Fruit fly (Drosophila melanogaster) whole organism, embryonic: Measurements from ENCODE around the gene CG14984.
A peak's percentile ranks its signal among the peaks of the same experiment; 100 is the strongest.

ENCODE experiments used
- Aef1 ChIP-seq: fragments of 200-800 bp; sonication (Bioruptor generic); IDR thresholded peaks from 3 replicates; pipeline ENCODE4 v1.3.6; 2022; ENCODE audit warnings: missing biosample characterization, missing genetic modification characterization
- B-H1 ChIP-seq: fragments of 200-800 bp; sonication (Bioruptor generic); IDR thresholded peaks from 3 replicates; pipeline ENCODE4 v1.3.6; 2022; ENCODE audit warnings: missing biosample characterization, missing genetic modification characterization
- Bteb2 ChIP-seq: fragments of 200-800 bp; sonication (Bioruptor generic); optimal IDR thresholded peaks from 2 replicates; lab custom pipeline; 2016; ENCODE audit warnings: missing biosample characterization, missing genetic modification characterization
- CG10147 ChIP-seq: fragments of 200-800 bp; sonication (Bioruptor generic); optimal IDR thresholded peaks from 2 replicates; lab custom pipeline; 2019; ENCODE audit warnings: missing biosample characterization, mild to moderate bottlenecking, missing genetic modification characterization, moderate library complexity
- CG10654 ChIP-seq: fragments of 200-800 bp; sonication (Bioruptor generic); optimal IDR thresholded peaks from 2 replicates; lab custom pipeline; 2016; ENCODE audit warnings: missing biosample characterization, missing genetic modification characterization
- CG11696 ChIP-seq: fragments of 200-800 bp; sonication (Bioruptor generic); IDR thresholded peaks from 2 replicates; pipeline ENCODE4 v1.3.6; 2022; ENCODE audit warnings: missing biosample characterization, missing genetic modification characterization
- CG13296 ChIP-seq: fragments of 200-800 bp; sonication (Bioruptor generic); optimal IDR thresholded peaks from 3 replicates; lab custom pipeline; 2018; ENCODE audit warnings: missing biosample characterization, mild to moderate bottlenecking, missing genetic modification characterization
- CG14441 ChIP-seq: fragments of 200-800 bp; sonication (Bioruptor generic); IDR thresholded peaks from 2 replicates; pipeline ENCODE4 v1.3.6; 2022; ENCODE audit warnings: missing biosample characterization, missing genetic modification characterization
- CG1647 ChIP-seq: fragments of 200-800 bp; sonication (Bioruptor generic); optimal IDR thresholded peaks from 3 replicates; lab custom pipeline; 2016; ENCODE audit warnings: missing biosample characterization, missing genetic modification characterization
- CG17359 ChIP-seq: fragments of 200-800 bp; sonication (Bioruptor generic); optimal IDR thresholded peaks from 3 replicates; lab custom pipeline; 2018; ENCODE audit warnings: missing biosample characterization, mild to moderate bottlenecking, missing genetic modification characterization, moderate library complexity
- CG18011 ChIP-seq: fragments of 200-800 bp; sonication (Bioruptor generic); optimal IDR thresholded peaks from 2 replicates; lab custom pipeline; 2017; ENCODE audit warnings: missing biosample characterization, missing genetic modification characterization, mild to moderate bottlenecking, moderate library complexity, missing genotype
- CG18599 ChIP-seq: fragments of 200-800 bp; sonication (Bioruptor generic); optimal IDR thresholded peaks from 3 replicates; lab custom pipeline; 2017; ENCODE audit warnings: missing biosample characterization, missing genetic modification characterization, mild to moderate bottlenecking, moderate library complexity, missing genetic modification reagents
- CG3847 ChIP-seq: fragments of 200-800 bp; sonication (Bioruptor generic); IDR thresholded peaks from 2 replicates; pipeline ENCODE4 v1.3.6; 2022; ENCODE audit warnings: missing biosample characterization, missing genetic modification characterization
- CG4730 ChIP-seq: fragments of 200-800 bp; sonication (Bioruptor generic); IDR thresholded peaks from 2 replicates; pipeline ENCODE4 v1.3.6; 2022; ENCODE audit warnings: missing biosample characterization, missing genetic modification characterization
- CG6813 ChIP-seq: fragments of 200-800 bp; sonication (Bioruptor generic); optimal IDR thresholded peaks from 2 replicates; lab custom pipeline; 2017; ENCODE audit warnings: missing biosample characterization, missing genetic modification characterization, mild to moderate bottlenecking, moderate library complexity, missing genetic modification reagents
- CG8359 ChIP-seq: fragments of 200-800 bp; sonication (Bioruptor generic); optimal IDR thresholded peaks from 2 replicates; lab custom pipeline; 2017; ENCODE audit warnings: missing biosample characterization, mild to moderate bottlenecking, missing genetic modification characterization, borderline replicate concordance
- CG8478 ChIP-seq: fragments of >200 bp; optimal IDR thresholded peaks from 2 replicates; lab custom pipeline; 2018
- CG8765 ChIP-seq: fragments of 200-800 bp; sonication (Bioruptor generic); IDR thresholded peaks from 2 replicates; pipeline ENCODE4 v1.3.6; 2022; ENCODE audit warnings: missing biosample characterization, missing genetic modification characterization
- CG8944 ChIP-seq: fragments of 200-800 bp; sonication (Bioruptor generic); optimal IDR thresholded peaks from 3 replicates; lab custom pipeline; 2016; ENCODE audit warnings: missing biosample characterization, missing genetic modification characterization
- CG9215 ChIP-seq: fragments of 200-800 bp; sonication (Bioruptor generic); IDR thresholded peaks from 2 replicates; pipeline ENCODE4 v1.3.6; 2022; ENCODE audit warnings: missing biosample characterization, missing genetic modification characterization
- CG9932 ChIP-seq: fragments of 200-800 bp; sonication (Bioruptor generic); IDR thresholded peaks from 2 replicates; pipeline ENCODE4 v1.3.6; 2022; ENCODE audit warnings: missing biosample characterization, missing genetic modification characterization
- D ChIP-seq, 2 experiments: fragments of 200-800 bp in 1 of 2; fragments of >200 bp in 1 of 2; sonication (Bioruptor generic) in 1 of 2; optimal IDR thresholded peaks; 2 replicates in 1 of 2; 3 replicates in 1 of 2; lab custom pipeline; 2017; ENCODE audit warnings: mild to moderate bottlenecking in 1 of 2, missing biosample characterization in 1 of 2, missing genetic modification characterization in 1 of 2, missing genetic modification reagents in 1 of 2
- D19B ChIP-seq: fragments of 200-800 bp; sonication (Bioruptor generic); optimal IDR thresholded peaks from 2 replicates; lab custom pipeline; 2017; ENCODE audit warnings: missing biosample characterization, mild to moderate bottlenecking, missing genetic modification characterization
- Dad ChIP-seq: fragments of 200-800 bp; sonication (Bioruptor generic); optimal IDR thresholded peaks from 3 replicates; lab custom pipeline; 2016; ENCODE audit warnings: missing biosample characterization, missing genetic modification characterization
- Dref ChIP-seq: fragments of 200-800 bp; sonication (Bioruptor generic); IDR thresholded peaks from 2 replicates; pipeline ENCODE4 v1.3.6; 2022; ENCODE audit warnings: missing biosample characterization, missing genetic modification characterization
- Fer1 ChIP-seq: fragments of 200-800 bp; sonication (Bioruptor generic); optimal IDR thresholded peaks from 2 replicates; lab custom pipeline; 2017; ENCODE audit warnings: missing biosample characterization, mild to moderate bottlenecking, missing genetic modification characterization
- Fer2 ChIP-seq: fragments of 200-800 bp; sonication (Bioruptor generic); optimal IDR thresholded peaks from 2 replicates; lab custom pipeline; 2018; ENCODE audit warnings: missing biosample characterization, mild to moderate bottlenecking, missing genetic modification characterization, moderate library complexity
- Gsc ChIP-seq: fragments of 200-800 bp; sonication (Bioruptor generic); IDR thresholded peaks from 2 replicates; pipeline ENCODE4 v1.3.6; 2022; ENCODE audit warnings: missing biosample characterization, missing genetic modification characterization
- Mrtf ChIP-seq: fragments of 200-800 bp; sonication (Bioruptor generic); IDR thresholded peaks from 3 replicates; pipeline ENCODE4 v1.3.6; 2022; ENCODE audit warnings: missing biosample characterization, missing genetic modification characterization
- NC2β ChIP-seq: fragments of 200-800 bp; sonication (Bioruptor generic); optimal IDR thresholded peaks from 2 replicates; lab custom pipeline; 2016; ENCODE audit warnings: missing biosample characterization, missing genetic modification characterization
- NK7.1 ChIP-seq: fragments of 200-800 bp; sonication (Bioruptor generic); optimal IDR thresholded peaks from 3 replicates; lab custom pipeline; 2016; ENCODE audit warnings: missing biosample characterization, missing genetic modification characterization
- Opbp ChIP-seq: fragments of 200-800 bp; sonication (Bioruptor generic); IDR thresholded peaks from 3 replicates; pipeline ENCODE4 v1.3.6; 2022; ENCODE audit warnings: missing biosample characterization, missing genetic modification characterization; ENCODE audit not compliant: partially characterized antibody
- Trl ChIP-seq, 3 experiments: fragments of >200 bp in 2 of 3; fragments of 200-800 bp in 1 of 3; sonication (Bioruptor generic) in 1 of 3; optimal IDR thresholded peaks; 2 replicates in 1 of 3; 3 replicates in 2 of 3; lab custom pipeline; 2016 to 2017; ENCODE audit warnings: missing biosample characterization in 1 of 3, missing genetic modification characterization in 1 of 3
- al ChIP-seq: fragments of 200-800 bp; sonication (Bioruptor generic); IDR thresholded peaks from 2 replicates; pipeline ENCODE4 v1.3.6; 2022; ENCODE audit warnings: missing biosample characterization, missing genetic modification characterization
- cas ChIP-seq: fragments of 200-800 bp; sonication (Bioruptor generic); IDR thresholded peaks from 2 replicates; pipeline ENCODE4 v1.3.6; 2022; ENCODE audit warnings: missing biosample characterization, missing genetic modification characterization
- esg ChIP-seq: fragments of 200-800 bp; sonication (Bioruptor generic); conservative IDR thresholded peaks from 2 replicates; pipeline ENCODE4 v1.3.6; 2022; ENCODE audit warnings: missing biosample characterization, missing genetic modification characterization
- gcm ChIP-seq: fragments of 200-800 bp; sonication (Bioruptor generic); optimal IDR thresholded peaks from 2 replicates; lab custom pipeline; 2019; ENCODE audit warnings: missing biosample characterization, mild to moderate bottlenecking, missing genetic modification characterization, moderate library complexity
- gem ChIP-seq: fragments of 200-800 bp; sonication (Bioruptor generic); optimal IDR thresholded peaks from 2 replicates; lab custom pipeline; 2019; ENCODE audit warnings: missing biosample characterization, mild to moderate bottlenecking, missing genetic modification characterization, moderate library complexity
- klu ChIP-seq: fragments of 200-800 bp; sonication (Bioruptor generic); IDR thresholded peaks from 2 replicates; pipeline ENCODE4 v1.3.6; 2022; ENCODE audit warnings: missing biosample characterization, missing genetic modification characterization
- knrl ChIP-seq: fragments of 200-800 bp; sonication (Bioruptor generic); IDR thresholded peaks from 3 replicates; pipeline ENCODE4 v1.3.6; 2022; ENCODE audit warnings: missing biosample characterization, missing genetic modification characterization; ENCODE audit not compliant: partially characterized antibody
- lmd ChIP-seq: fragments of 200-800 bp; sonication (Bioruptor generic); IDR thresholded peaks from 2 replicates; pipeline ENCODE4 v1.3.6; 2022; ENCODE audit warnings: missing biosample characterization, missing genetic modification characterization
- mam ChIP-seq: fragments of 200-800 bp; sonication (Bioruptor generic); optimal IDR thresholded peaks from 3 replicates; lab custom pipeline; 2016; ENCODE audit warnings: missing biosample characterization, missing genetic modification characterization
- pho ChIP-seq: fragments of 200-800 bp; sonication (Bioruptor generic); optimal IDR thresholded peaks from 2 replicates; lab custom pipeline; 2016; ENCODE audit warnings: missing biosample characterization, missing genetic modification characterization
- ranshi ChIP-seq: fragments of 200-800 bp; sonication (Bioruptor generic); IDR thresholded peaks from 2 replicates; pipeline ENCODE4 v1.3.6; 2022; ENCODE audit warnings: missing biosample characterization, missing genetic modification characterization
- row ChIP-seq: fragments of 200-800 bp; sonication (Bioruptor generic); IDR thresholded peaks from 3 replicates; pipeline ENCODE4 v1.3.6; 2022; ENCODE audit warnings: missing biosample characterization, missing genetic modification characterization
- salm ChIP-seq: fragments of 200-800 bp; sonication (Bioruptor generic); optimal IDR thresholded peaks from 2 replicates; lab custom pipeline; 2018; ENCODE audit warnings: missing biosample characterization, mild to moderate bottlenecking, missing genetic modification characterization
- slp2 ChIP-seq: fragments of 200-800 bp; sonication (Bioruptor generic); optimal IDR thresholded peaks from 2 replicates; lab custom pipeline; 2016; ENCODE audit warnings: missing biosample characterization, missing genetic modification characterization
- tgo ChIP-seq: fragments of 200-800 bp; sonication (Bioruptor generic); IDR thresholded peaks from 3 replicates; pipeline ENCODE4 v1.3.6; 2022; ENCODE audit warnings: missing biosample characterization, missing genetic modification characterization
- wek ChIP-seq: fragments of 200-800 bp; sonication (Bioruptor generic); optimal IDR thresholded peaks from 3 replicates; lab custom pipeline; 2018; ENCODE audit warnings: missing biosample characterization, mild to moderate bottlenecking, missing genetic modification characterization, moderate library complexity
- zen ChIP-seq: fragments of 200-800 bp; sonication (Bioruptor generic); optimal IDR thresholded peaks from 3 replicates; lab custom pipeline; 2018; ENCODE audit warnings: missing biosample characterization, mild to moderate bottlenecking, missing genetic modification characterization, moderate library complexity

The CG14984 gene

dm6 chr3L:3970372-3971031 lies 18.2 kb upstream of the CG14984 start (continued):
- TF ChIP-seq mam (GFP tag; lab: Kevin White, UChicago), result peak; percentile 50
- no peak for TF ChIP-seq Opbp (GFP tag; lab: Robert Waterston, UW)
- peak; percentile 44; the same call in 1 of the 2 replicates for TF ChIP-seq lmd (GFP tag; lab: Robert Waterston, UW)
- TF ChIP-seq Fer2 (tag; lab: Kevin White, UChicago), result no peak
- TF ChIP-seq CG8478 (lab: Kevin White, UChicago), result no peak
- TF ChIP-seq gcm, result no peak
- TF ChIP-seq row, result peak; percentile 79
- no peak for TF ChIP-seq Dad (GFP tag; lab: Kevin White, UChicago)
- TF ChIP-seq B-H1, result no peak
- peak; percentile 53 for TF ChIP-seq Fer1 (GFP tag; lab: Kevin White, UChicago)
- peak; percentile 43 for TF ChIP-seq CG17359 (tag; lab: Kevin White, UChicago)
- 0 out of 3 replicates have a peak, but pooled peaks have one; percentile 19 for TF ChIP-seq Aef1 (GFP tag; lab: Robert Waterston, UW)
- no peak for TF ChIP-seq wek (GFP tag; lab: Kevin White, UChicago)
- TF ChIP-seq CG6813 (GFP tag; lab: Kevin White, UChicago), result no peak
- TF ChIP-seq CG1647 (GFP tag; lab: Kevin White, UChicago), result no peak
- peak; percentile 26; the same call in 2 of the 3 replicates for TF ChIP-seq tgo (GFP tag; lab: Robert Waterston, UW)
- no peak for TF ChIP-seq knrl (GFP tag; lab: Robert Waterston, UW)
- no peak for TF ChIP-seq zen
- TF ChIP-seq CG11696 (GFP tag; lab: Robert Waterston, UW), result no peak
- TF ChIP-seq Bteb2 (GFP tag; lab: Kevin White, UChicago), result no peak
- TF ChIP-seq CG9932 (GFP tag; lab: Robert Waterston, UW), result no peak; the same call in 1 of the 2 replicates
- TF ChIP-seq gem (tag; lab: Kevin White, UChicago), result peak; percentile 61
- peak; percentile 77 for TF ChIP-seq CG18599 (GFP tag; lab: Kevin White, UChicago)
- TF ChIP-seq ranshi, result 0 out of 2 replicates have a peak, but pooled peaks have one; percentile 29
- peak; percentile 85 for TF ChIP-seq D19B
- TF ChIP-seq CG13296 (GFP tag; lab: Kevin White, UChicago), result no peak
- TF ChIP-seq NK7.1, result no peak
- TF ChIP-seq pho (GFP tag; lab: Kevin White, UChicago), result peak; percentile 15
- no peak for TF ChIP-seq CG18011 (GFP tag; lab: Kevin White, UChicago)
- no peak for TF ChIP-seq Gsc (GFP tag; lab: Robert Waterston, UW)
- no peak for TF ChIP-seq cas (GFP tag; lab: Robert Waterston, UW)
- TF ChIP-seq CG4730 (GFP tag; lab: Robert Waterston, UW), result no peak
- peak; percentile 46; the same call in 1 of the 2 replicates for TF ChIP-seq CG3847 (GFP tag; lab: Robert Waterston, UW)
- TF ChIP-seq Mrtf (GFP tag; lab: Robert Waterston, UW), result 0 out of 3 replicates have a peak, but pooled peaks have one; percentile 13
- peak; percentile 59 for TF ChIP-seq esg (GFP tag; lab: Robert Waterston, UW)
- TF ChIP-seq CG10654, result no peak
- no peak for TF ChIP-seq Dref (GFP tag; lab: Robert Waterston, UW)
- no peak for TF ChIP-seq Trl (optimal IDR thresholded peaks at IDR 0.05; lab: Kevin White, UChicago)
- TF ChIP-seq Trl (GFP tag; optimal IDR thresholded peaks at IDR 0.05; lab: Kevin White, UChicago), result peak; percentile 20
- no peak for TF ChIP-seq CG10147
- TF ChIP-seq salm, result no peak
- TF ChIP-seq klu (GFP tag; lab: Robert Waterston, UW), result no peak
- no peak for TF ChIP-seq CG8765 (GFP tag; lab: Robert Waterston, UW)
- no peak for TF ChIP-seq D (optimal IDR thresholded peaks at IDR 0.05; lab: Kevin White, UChicago)
- TF ChIP-seq D (GFP tag; optimal IDR thresholded peaks at IDR 0.05; lab: Kevin White, UChicago), result peak; percentile 9
- TF ChIP-seq CG8944 (GFP tag; lab: Kevin White, UChicago), result no peak
- no peak; the same call in 1 of the 2 replicates for TF ChIP-seq CG9215 (GFP tag; lab: Robert Waterston, UW)
- no peak for TF ChIP-seq slp2 (GFP tag; lab: Kevin White, UChicago)
- TF ChIP-seq NC2β, result peak; percentile 17
- TF ChIP-seq al (GFP tag; lab: Robert Waterston, UW), result no peak
- TF ChIP-seq CG8359 (GFP tag; lab: Kevin White, UChicago), result no peak
- TF ChIP-seq CG14441 (GFP tag; lab: Robert Waterston, UW), result no peak
